Worm (Caenorhabditis elegans): Measurements from ENCODE around the gene Y73B6BL.31.

Gene Y73B6BL.31

DNA sequence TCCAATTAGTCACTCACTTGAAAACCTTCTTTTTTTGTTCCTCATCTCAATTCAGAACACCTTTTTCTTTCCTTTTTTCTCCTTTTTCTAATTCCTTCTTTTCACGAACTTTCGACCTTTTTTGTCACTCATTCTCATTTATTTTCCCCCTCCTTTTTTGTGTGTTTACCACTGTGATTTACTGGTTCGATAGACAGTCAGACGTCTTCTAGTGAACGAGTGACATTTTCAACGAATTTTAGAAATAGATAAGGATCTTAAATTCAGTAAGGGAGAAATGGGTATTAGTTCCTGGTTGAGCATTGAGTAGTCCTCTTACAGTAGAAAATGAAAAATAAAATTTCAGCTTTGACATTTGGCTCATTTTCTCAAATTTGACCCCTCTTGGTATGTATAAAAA lies 50.2 kb downstream of the Y73B6BL.31 start:
- TF ChIP-seq him-1 (tag; optimal IDR thresholded peaks at IDR 0.05), result no peak
- no peak for TF ChIP-seq W03F9.2 (tag; optimal IDR thresholded peaks at IDR 0.05)
- TF ChIP-seq dao-5 (tag; optimal IDR thresholded peaks at IDR 0.05), result no peak

DNA sequence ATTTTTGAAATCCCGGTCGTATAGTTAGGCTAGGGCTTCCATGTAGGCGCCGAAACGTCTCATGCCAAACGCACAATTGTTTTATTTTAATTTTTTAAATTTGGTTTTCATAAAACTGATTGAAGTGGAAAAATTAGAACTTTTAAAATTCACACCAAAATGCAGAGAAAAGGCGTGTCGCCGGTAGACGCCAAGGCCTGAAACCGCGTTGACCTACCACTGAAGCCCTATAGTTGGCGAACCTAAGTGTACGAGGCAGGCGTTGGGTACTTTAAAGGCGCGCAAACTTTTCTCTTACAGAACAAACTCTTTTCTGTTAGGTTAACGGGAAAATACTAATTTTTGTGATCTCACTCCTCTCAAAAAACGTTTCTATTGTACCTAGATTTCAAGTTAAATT lies 51.6 kb downstream of the Y73B6BL.31 start, which contains the start of gene Y73B6BL.44:
Gene Y73B6BL.44 (plus strand): TSS at position 301 of the 400 bp plus-strand sequence.
- TF ChIP-seq dao-5 (tag; optimal IDR thresholded peaks at IDR 0.05) (no peak), W03F9.2 (tag; optimal IDR thresholded peaks at IDR 0.05) (no peak), him-1 (tag; optimal IDR thresholded peaks at IDR 0.05) (no peak)

DNA sequence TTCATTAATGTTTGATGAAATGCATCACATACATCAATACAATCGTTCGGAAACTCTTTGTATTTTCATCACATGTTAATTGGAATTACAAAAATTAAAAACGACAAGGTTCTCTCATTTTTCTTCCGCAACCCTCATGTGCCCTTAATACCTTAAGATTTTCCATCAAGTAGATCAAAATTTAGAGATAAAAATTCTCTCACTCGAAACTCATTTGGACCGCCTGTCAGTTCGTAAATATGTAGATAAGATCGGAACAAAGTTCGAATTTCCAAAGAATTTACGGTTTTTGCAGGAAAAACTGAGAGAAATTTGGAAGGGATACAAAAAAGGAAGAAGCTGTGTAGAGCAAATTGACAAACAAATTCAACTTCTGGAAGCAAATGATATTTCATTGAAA lies 54.4 kb downstream of the Y73B6BL.31 start:
- TF ChIP-seq W03F9.2 (tag; optimal IDR thresholded peaks at IDR 0.05) (no peak), dao-5 (tag; optimal IDR thresholded peaks at IDR 0.05) (no peak), him-1 (tag; optimal IDR thresholded peaks at IDR 0.05) (no peak)
